Worm (Caenorhabditis elegans) whole organism, young adult: Measurements from ENCODE around the gene mul-1.

Experiments
- B0261.1 ChIP-seq: sonication (generic microtip); optimal IDR thresholded peaks from 2 replicates; lab custom pipeline; 2016; ENCODE audit warnings: mild to moderate bottlenecking, missing genetic modification characterization, moderate library complexity, missing compliant biosample characterization
- F10E7.11 ChIP-seq: sonication (generic microtip); optimal IDR thresholded peaks from 2 replicates; lab custom pipeline; 2017; ENCODE audit warnings: mild to moderate bottlenecking, missing genetic modification characterization, moderate library complexity, missing compliant biosample characterization
- F37B4.10 ChIP-seq: fragments of 200-800 bp; sonication (Bioruptor generic); IDR thresholded peaks from 2 replicates; pipeline ENCODE4 v1.3.6; 2022; ENCODE audit warnings: missing genetic modification characterization, missing compliant biosample characterization
- F49E8.2 ChIP-seq: sonication (generic microtip); optimal IDR thresholded peaks from 3 replicates; lab custom pipeline; 2017; ENCODE audit warnings: missing genetic modification characterization, mild to moderate bottlenecking, missing compliant biosample characterization, antibody characterized with exemption, moderate library complexity; ENCODE audit not compliant: insufficient read depth
- ama-1 ChIP-seq, 3 experiments: fragments of 150-350 bp in 1 of 3; sonication (generic microtip) in 2 of 3; optimal IDR thresholded peaks; 2 replicates each; lab custom pipeline; 2014 to 2018; ENCODE audit warnings: missing biosample characterization in 2 of 3, missing genetic modification characterization in 2 of 3, missing genetic modification reagents in 2 of 3
- aptf-3 ChIP-seq: fragments of 200-800 bp; sonication (Bioruptor generic); IDR thresholded peaks from 2 replicates; pipeline ENCODE4 v1.3.6; 2022; ENCODE audit warnings: missing genetic modification characterization, missing compliant biosample characterization
- attf-5 ChIP-seq: fragments of 200-800 bp; sonication (Bioruptor generic); optimal IDR thresholded peaks from 2 replicates; lab custom pipeline; 2018; ENCODE audit warnings: mild to moderate bottlenecking, missing genetic modification characterization, missing compliant biosample characterization
- let-607 ChIP-seq, 2 experiments: fragments of 200-800 bp in 1 of 2; sonication (Bioruptor generic) in 1 of 2; sonication (generic microtip) in 1 of 2; optimal IDR thresholded peaks; 2 replicates each; lab custom pipeline; 2016 to 2018; ENCODE audit warnings: mild to moderate bottlenecking in 2 of 2, missing compliant biosample characterization in 2 of 2, missing genetic modification characterization in 2 of 2, moderate library complexity in 2 of 2, missing genotype in 1 of 2
- lin-35 ChIP-seq, 3 experiments: fragments of 150-350 bp in 2 of 3; sonication (generic microtip) in 1 of 3; optimal IDR thresholded peaks; 2 replicates each; lab custom pipeline; 2014 to 2018; ENCODE audit warnings: missing biosample characterization in 3 of 3, missing genetic modification characterization in 3 of 3, missing genetic modification reagents in 3 of 3
- madf-8 ChIP-seq: fragments of 200-800 bp; sonication (Bioruptor generic); conservative IDR thresholded peaks from 2 replicates; pipeline ENCODE4 v1.3.6; 2022; ENCODE audit warnings: missing genetic modification reagents, missing genetic modification characterization, missing compliant biosample characterization
- tbx-9 ChIP-seq: sonication (generic microtip); optimal IDR thresholded peaks from 2 replicates; lab custom pipeline; 2016; ENCODE audit warnings: borderline replicate concordance, missing genetic modification characterization, inconsistent platforms, missing compliant biosample characterization

ce11 chrIV:4112387-4112786 is 10.6 kb downstream of the mul-1 start, which contains the start of gene F49F1.14:
- TF ChIP-seq madf-8 (GFP tag; lab: Robert Waterston, UW) (no peak), F10E7.11 (tag; lab: Kevin White, UChicago) (no peak), ama-1 (optimal IDR thresholded peaks at IDR 0.05; lab: Kevin White, UChicago) (no peak), ama-1 (GFP tag; optimal IDR thresholded peaks at IDR 0.05; lab: Kevin White, UChicago) (no peak), attf-5 (GFP tag; lab: Kevin White, UChicago) (no peak), F49E8.2 (tag; lab: Kevin White, UChicago) (no peak), tbx-9 (tag; lab: Kevin White, UChicago) (no peak), B0261.1 (tag; lab: Kevin White, UChicago) (no peak), F37B4.10 (GFP tag; lab: Robert Waterston, UW) (no peak), let-607 (tag; optimal IDR thresholded peaks at IDR 0.05; lab: Kevin White, UChicago) (no peak), lin-35 (GFP tag; optimal IDR thresholded peaks at IDR 0.05; lab: Kevin White, UChicago) (no peak), aptf-3 (GFP tag; lab: Robert Waterston, UW) (no peak)
